Fruit fly (Drosophila melanogaster) whole organism, adult: Measurements from ENCODE around the gene Idgf2.

Experiments
- CG11617 ChIP-seq: fragments of 200-800 bp; sonication (Bioruptor generic); optimal IDR thresholded peaks from 2 replicates; lab custom pipeline; 2017; ENCODE audit warnings: mild to moderate bottlenecking, missing biosample characterization, missing genetic modification reagents, missing genetic modification characterization
- CG12768 ChIP-seq: fragments of 200-800 bp; sonication (Bioruptor generic); optimal IDR thresholded peaks from 2 replicates; lab custom pipeline; 2017; ENCODE audit warnings: missing biosample characterization, missing genetic modification characterization, mild to moderate bottlenecking, moderate library complexity, missing genetic modification reagents
- CG5204 ChIP-seq: fragments of 200-800 bp; sonication (Bioruptor generic); optimal IDR thresholded peaks from 2 replicates; lab custom pipeline; 2016; ENCODE audit warnings: missing biosample characterization, missing genetic modification characterization
- CG7045 ChIP-seq: fragments of 200-800 bp; sonication (Bioruptor generic); optimal IDR thresholded peaks from 2 replicates; lab custom pipeline; 2017; ENCODE audit warnings: missing biosample characterization, mild to moderate bottlenecking, missing genetic modification characterization
- Hr96 ChIP-seq: fragments of 200-800 bp; sonication (Bioruptor generic); optimal IDR thresholded peaks from 2 replicates; lab custom pipeline; 2016; ENCODE audit warnings: missing biosample characterization, missing genetic modification characterization
- Mnt ChIP-seq: fragments of 200-800 bp; sonication (Bioruptor generic); optimal IDR thresholded peaks from 2 replicates; lab custom pipeline; 2016; ENCODE audit warnings: missing biosample characterization, mild to moderate bottlenecking, missing genetic modification characterization
- bab1 ChIP-seq: fragments of 200-800 bp; sonication (Bioruptor generic); optimal IDR thresholded peaks from 3 replicates; lab custom pipeline; 2019; ENCODE audit warnings: missing biosample characterization, mild to moderate bottlenecking, missing genetic modification characterization, moderate library complexity
- cic ChIP-seq: fragments of 200-800 bp; sonication (Bioruptor generic); optimal IDR thresholded peaks from 2 replicates; lab custom pipeline; 2017; ENCODE audit warnings: missing biosample characterization, mild to moderate bottlenecking, missing genetic modification characterization, moderate library complexity
- cnc ChIP-seq, 2 experiments: fragments of >200 bp; optimal IDR thresholded peaks; 2 replicates each; lab custom pipeline; 2017
- kay ChIP-seq: fragments of 200-800 bp; sonication (Bioruptor generic); peaks from one replicate; lab custom pipeline; 2016; ENCODE audit warnings: missing biosample characterization, missing genetic modification characterization, borderline replicate concordance
- ovo ChIP-seq: fragments of 200-800 bp; sonication (Bioruptor generic); optimal IDR thresholded peaks from 2 replicates; lab custom pipeline; 2016; ENCODE audit warnings: missing biosample characterization, missing genetic modification characterization
- pad ChIP-seq: fragments of 200-800 bp; sonication (Bioruptor generic); optimal IDR thresholded peaks from 3 replicates; lab custom pipeline; 2017; ENCODE audit warnings: missing biosample characterization, missing genetic modification characterization, mild to moderate bottlenecking, moderate library complexity, missing genetic modification reagents
- tj ChIP-seq: fragments of 200-800 bp; sonication (Bioruptor generic); optimal IDR thresholded peaks from 3 replicates; lab custom pipeline; 2017; ENCODE audit warnings: missing biosample characterization, mild to moderate bottlenecking, missing genetic modification characterization, moderate library complexity
- toe ChIP-seq: fragments of 200-800 bp; sonication (Bioruptor generic); optimal IDR thresholded peaks from 2 replicates; lab custom pipeline; 2016; ENCODE audit warnings: missing biosample characterization, missing genetic modification characterization

DNA sequence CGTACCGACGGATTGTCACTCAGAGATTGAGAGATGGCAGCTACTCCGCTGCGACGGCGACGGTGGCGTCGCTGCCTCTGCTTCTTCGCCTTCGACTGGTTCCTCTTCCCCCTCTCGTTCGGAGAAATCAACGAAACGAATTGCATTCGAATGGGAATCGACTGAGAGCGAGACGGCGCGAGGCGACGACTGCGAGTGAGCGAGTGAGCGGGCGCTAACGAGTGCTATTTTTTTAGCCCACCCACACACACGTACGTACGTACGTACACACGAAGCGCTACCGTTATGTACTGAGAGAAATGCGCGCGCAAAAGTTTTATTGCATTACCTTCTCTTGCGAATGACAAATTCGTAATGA, 38.5 kb downstream of the Idgf2 start, which contains the start of gene dac:
- TF ChIP-seq CG11617 (GFP tag; lab: Kevin White, UChicago) (no peak), toe (GFP tag; lab: Kevin White, UChicago) (no peak), CG12768 (no peak), tj (no peak), ovo (peak; percentile 8), cic (GFP tag; lab: Kevin White, UChicago) (no peak), Mnt (GFP tag; lab: Kevin White, UChicago) (no peak), pad (GFP tag; lab: Kevin White, UChicago) (no peak), cnc (optimal IDR thresholded peaks at IDR 0.05; lab: Kevin White, UChicago) (no peak), Hr96 (GFP tag; lab: Kevin White, UChicago) (no peak), kay (GFP tag; lab: Kevin White, UChicago) (no peak), bab1 (GFP tag; lab: Kevin White, UChicago) (no peak), CG7045 (GFP tag; lab: Kevin White, UChicago) (no peak), CG5204 (GFP tag; lab: Kevin White, UChicago) (no peak)
